Worm (Caenorhabditis elegans): ENCODE results near the gene sel-5.

Gene sel-5

DNA sequence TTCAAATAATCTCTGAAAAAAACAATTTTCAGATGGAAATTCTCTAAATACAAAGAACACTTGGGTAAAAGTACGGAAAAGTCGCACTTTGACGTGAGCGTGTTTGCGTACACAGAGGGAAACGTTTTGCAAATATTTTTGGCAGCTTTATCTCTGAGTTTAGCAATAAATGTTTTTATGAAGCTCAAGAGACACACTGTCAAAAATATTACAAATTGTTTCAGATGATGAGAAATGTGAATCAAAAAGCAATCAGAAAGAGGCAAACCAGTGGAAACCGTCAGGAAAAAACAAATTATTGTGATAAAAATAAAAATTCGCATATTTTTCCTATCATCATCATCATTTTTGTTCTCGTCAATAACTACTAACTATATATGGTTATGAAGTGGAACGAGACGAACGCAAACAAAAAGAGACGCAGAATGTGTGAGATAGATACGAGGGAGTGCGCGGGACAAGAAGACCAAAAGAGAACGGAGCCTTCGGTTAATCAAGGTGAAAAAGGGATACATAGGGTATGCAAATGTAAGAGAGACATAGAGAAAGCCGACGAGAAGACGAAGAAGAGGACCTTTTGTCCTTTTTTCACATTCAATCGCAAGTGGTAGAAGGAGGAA lies 34.2 kb upstream of the sel-5 start, which contains the start of gene sel-2 (continued):
- no peak for TF ChIP-seq sdz-12 (GFP tag; optimal IDR thresholded peaks at IDR 0.05)
- TF ChIP-seq F26F4.8 (GFP tag; conservative IDR thresholded peaks at IDR 0.05): no peak
- TF ChIP-seq rbr-2 (tag; optimal IDR thresholded peaks at IDR 0.05): peak; percentile 31
- peak; percentile 34 for TF ChIP-seq nhr-28 (tag; optimal IDR thresholded peaks at IDR 0.05)
- no peak for TF ChIP-seq cey-2 (tag; optimal IDR thresholded peaks at IDR 0.05; ENCODE audit: borderline replicate concordance, insufficient read depth)
- no peak for TF ChIP-seq F37D6.2 (tag; optimal IDR thresholded peaks at IDR 0.05)
- no peak for TF ChIP-seq snpc-4 (tag; optimal IDR thresholded peaks at IDR 0.05)
- peak; percentile 25 for TF ChIP-seq mep-1 (tag; optimal IDR thresholded peaks at IDR 0.05)
- no peak for TF ChIP-seq saeg-2 (GFP tag; IDR thresholded peaks at IDR 0.05)
- no peak for TF ChIP-seq ama-1 (optimal IDR thresholded peaks at IDR 0.05)
- TF ChIP-seq set-16 (GFP tag; IDR thresholded peaks at IDR 0.05): no peak
- peak; percentile 11 for TF ChIP-seq hlh-30 (tag; optimal IDR thresholded peaks at IDR 0.05; ENCODE audit: insufficient read depth)
- no peak for TF ChIP-seq hlh-11 (tag; optimal IDR thresholded peaks at IDR 0.05)
- no peak for TF ChIP-seq pha-4 (GFP tag; IDR thresholded peaks at IDR 0.05)
- TF ChIP-seq pha-4 (tag; optimal IDR thresholded peaks at IDR 0.05): no peak
- TF ChIP-seq nhr-237 (tag; optimal IDR thresholded peaks at IDR 0.05): no peak
- TF ChIP-seq F44E2.7 (GFP tag; IDR thresholded peaks at IDR 0.05): no peak
- TF ChIP-seq ceh-28 (tag; optimal IDR thresholded peaks at IDR 0.05): no peak
- TF ChIP-seq mdl-1 (tag; optimal IDR thresholded peaks at IDR 0.05): no peak
- no peak for TF ChIP-seq dmd-6 (GFP tag; IDR thresholded peaks at IDR 0.05)
- no peak for TF ChIP-seq skn-1 (tag; optimal IDR thresholded peaks at IDR 0.05)
- TF ChIP-seq jun-1 (tag; optimal IDR thresholded peaks at IDR 0.05): no peak
- TF ChIP-seq ZK337.2 (GFP tag; IDR thresholded peaks at IDR 0.05): no peak
- TF ChIP-seq lin-15B (tag; optimal IDR thresholded peaks at IDR 0.05): no peak
- no peak for TF ChIP-seq php-3 (GFP tag; IDR thresholded peaks at IDR 0.05)
- no peak for TF ChIP-seq lin-13 (GFP tag; optimal IDR thresholded peaks at IDR 0.05)
- TF ChIP-seq mes-2 (tag; optimal IDR thresholded peaks at IDR 0.05; ENCODE audit: poor library complexity, severe bottlenecking): peak; percentile 8

DNA sequence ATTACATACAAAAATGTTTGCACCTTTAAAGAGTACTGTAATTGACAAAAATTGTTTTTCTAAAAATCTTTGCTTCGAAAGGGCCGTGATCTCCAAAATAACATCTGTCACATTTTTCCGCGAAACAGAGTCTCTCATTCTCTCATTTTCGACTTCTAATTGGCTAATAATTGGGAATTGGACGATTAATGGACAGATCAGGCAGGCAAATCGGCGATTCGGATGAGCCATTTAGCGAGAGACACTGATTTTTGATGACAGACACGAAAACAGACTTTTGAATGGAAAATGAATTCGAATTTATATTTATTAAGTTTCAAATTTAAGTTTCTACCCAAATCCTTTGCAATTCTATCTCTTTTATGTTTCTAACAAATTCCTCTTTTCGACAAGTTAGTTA lies 25.6 kb upstream of the sel-5 start:
- TF ChIP-seq hif-1 (tag; optimal IDR thresholded peaks at IDR 0.05) (no peak), egl-43 (GFP tag; IDR thresholded peaks at IDR 0.05) (no peak), mep-1 (tag; optimal IDR thresholded peaks at IDR 0.05) (no peak), php-3 (GFP tag; IDR thresholded peaks at IDR 0.05) (no peak), dpl-1 (GFP tag; optimal IDR thresholded peaks at IDR 0.05) (no peak), madf-5 (GFP tag; IDR thresholded peaks at IDR 0.05) (no peak), nhr-42 (GFP tag; IDR thresholded peaks at IDR 0.05) (no peak), nhr-111 (GFP tag; optimal IDR thresholded peaks at IDR 0.05) (no peak), duxl-1 (tag; optimal IDR thresholded peaks at IDR 0.05; ENCODE audit: poor library complexity) (no peak), zip-11 (GFP tag; IDR thresholded peaks at IDR 0.05) (no peak), daf-12 (tag; optimal IDR thresholded peaks at IDR 0.05) (no peak), nhr-77 (tag; optimal IDR thresholded peaks at IDR 0.05) (no peak), jun-1 (tag; optimal IDR thresholded peaks at IDR 0.05) (no peak), R02D3.7 (tag; optimal IDR thresholded peaks at IDR 0.05) (no peak), mdl-1 (tag; optimal IDR thresholded peaks at IDR 0.05) (no peak), zfp-2 (tag; optimal IDR thresholded peaks at IDR 0.05) (no peak), F44E2.7 (GFP tag; IDR thresholded peaks at IDR 0.05) (no peak)

DNA sequence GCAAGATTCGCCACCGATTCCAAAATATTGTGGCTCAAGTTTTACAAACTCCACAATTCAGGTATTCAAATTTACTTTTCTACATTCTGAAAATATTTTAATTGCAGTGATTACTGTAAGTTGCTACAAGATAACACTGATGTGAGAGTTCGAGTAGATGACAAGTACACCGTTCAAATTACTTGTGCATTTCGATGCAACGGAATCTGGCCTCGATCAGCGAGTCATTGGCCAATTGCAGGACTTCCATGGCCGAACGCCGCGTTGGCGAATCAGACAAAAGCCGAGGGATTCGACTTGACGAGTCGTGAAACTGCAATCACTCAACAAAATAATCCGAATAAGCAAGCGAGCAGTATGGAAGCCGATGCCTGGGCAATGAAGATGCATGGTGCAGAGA lies 23.0 kb upstream of the sel-5 start:
- peak; percentile 74 for TF ChIP-seq aha-1 (tag)
- no peak for TF ChIP-seq madf-5 (GFP tag; IDR thresholded peaks at IDR 0.05)
- TF ChIP-seq unc-62 (GFP tag; optimal IDR thresholded peaks at IDR 0.05 in 1 of 2): peak in 1 of 2 experiments; percentile 95
- TF ChIP-seq unc-62 (tag; optimal IDR thresholded peaks at IDR 0.05): no peak
- no peak for TF ChIP-seq nhr-76 (tag; optimal IDR thresholded peaks at IDR 0.05)
